Fruit fly (Drosophila melanogaster) whole organism, wandering third instar larva: ENCODE data around the gene CG46311.

Source experiments
- Abd-B ChIP-seq: fragments of >200 bp; optimal IDR thresholded peaks from 2 replicates; lab custom pipeline; 2017; ENCODE audit warnings: missing biosample characterization, missing genetic modification characterization
- CG32264 ChIP-seq: fragments of 200-800 bp; sonication (Bioruptor generic); optimal IDR thresholded peaks from 2 replicates; lab custom pipeline; 2016; ENCODE audit warnings: missing biosample characterization, missing genetic modification characterization
- CG9705 ChIP-seq: fragments of 200-800 bp; sonication (Bioruptor generic); optimal IDR thresholded peaks from 2 replicates; lab custom pipeline; 2018; ENCODE audit warnings: missing biosample characterization, mild to moderate bottlenecking, missing genetic modification characterization
- CrebA ChIP-seq: fragments of 200-800 bp; sonication (Bioruptor generic); optimal IDR thresholded peaks from 2 replicates; lab custom pipeline; 2016; ENCODE audit warnings: missing biosample characterization, mild to moderate bottlenecking, missing genetic modification characterization, borderline replicate concordance
- Dfd ChIP-seq: fragments of >200 bp; optimal IDR thresholded peaks from 2 replicates; lab custom pipeline; 2017; ENCODE audit warnings: missing biosample characterization, missing genetic modification characterization
- Dif ChIP-seq: fragments of 200-275, 200-300 bp; sonication (Bioruptor generic); optimal IDR thresholded peaks from 2 replicates; lab custom pipeline; 2018; ENCODE audit warnings: missing biosample characterization, missing genetic modification characterization; ENCODE audit not compliant: partially characterized antibody
- GATAd ChIP-seq: sonication (Bioruptor generic); optimal IDR thresholded peaks from 2 replicates; lab custom pipeline; 2016; ENCODE audit warnings: missing biosample characterization, missing genetic modification characterization
- HLH106 ChIP-seq: fragments of 200-800 bp; optimal IDR thresholded peaks from 3 replicates; lab custom pipeline; 2019; ENCODE audit warnings: missing biosample characterization, mild to moderate bottlenecking, missing genetic modification characterization, moderate library complexity
- Hnf4 ChIP-seq: fragments of 200-800 bp; sonication (Bioruptor generic); optimal IDR thresholded peaks from 2 replicates; lab custom pipeline; 2016; ENCODE audit warnings: missing biosample characterization, mild to moderate bottlenecking, missing genetic modification characterization
- Hr78 ChIP-seq: fragments of >200 bp; optimal IDR thresholded peaks from 2 replicates; lab custom pipeline; 2017; ENCODE audit warnings: missing biosample characterization, missing genetic modification characterization
- Hr83 ChIP-seq: fragments of 200-300 bp; sonication (Bioruptor generic); optimal IDR thresholded peaks from 2 replicates; lab custom pipeline; 2016; ENCODE audit warnings: missing biosample characterization, mild to moderate bottlenecking, missing genetic modification characterization, moderate library complexity; ENCODE audit not compliant: poor library complexity, severe bottlenecking
- Jra ChIP-seq: sonication (Bioruptor generic); optimal IDR thresholded peaks from 2 replicates; lab custom pipeline; 2016; ENCODE audit warnings: missing biosample characterization, missing genetic modification characterization
- Mio ChIP-seq: sonication (Bioruptor generic); optimal IDR thresholded peaks from 2 replicates; lab custom pipeline; 2016; ENCODE audit warnings: missing biosample characterization, missing genetic modification characterization
- Myc ChIP-seq: fragments of >200 bp; optimal IDR thresholded peaks from 2 replicates; lab custom pipeline; 2017
- N ChIP-seq: fragments of >200 bp; optimal IDR thresholded peaks from 2 replicates; lab custom pipeline; 2018; ENCODE audit warnings: missing biosample characterization, missing external identifiers, missing genetic modification characterization
- OdsH ChIP-seq: fragments of 200-800 bp; sonication (Bioruptor generic); optimal IDR thresholded peaks from 2 replicates; lab custom pipeline; 2016; ENCODE audit warnings: missing biosample characterization, mild to moderate bottlenecking, missing genetic modification characterization
- Rel ChIP-seq, 2 experiments: fragments of 200-800 bp; sonication (Bioruptor generic) in 1 of 2; optimal IDR thresholded peaks; 2 replicates in 1 of 2; 3 replicates in 1 of 2; lab custom pipeline; 2016 to 2019; ENCODE audit warnings: mild to moderate bottlenecking in 2 of 2, missing biosample characterization in 2 of 2, missing genetic modification characterization in 2 of 2, moderate library complexity in 1 of 2
- Sp1 ChIP-seq: fragments of 200-800 bp; sonication (Bioruptor generic); optimal IDR thresholded peaks from 3 replicates; lab custom pipeline; 2019; ENCODE audit warnings: missing biosample characterization, mild to moderate bottlenecking, missing genetic modification characterization, moderate library complexity
- Vsx2 ChIP-seq: fragments of 200-300, 225-300 bp; sonication (Bioruptor generic); optimal IDR thresholded peaks from 2 replicates; lab custom pipeline; 2018; ENCODE audit warnings: missing biosample characterization, missing genetic modification characterization; ENCODE audit not compliant: partially characterized antibody
- br ChIP-seq: fragments of 200-800 bp; sonication (Bioruptor generic); optimal IDR thresholded peaks from 2 replicates; lab custom pipeline; 2016; ENCODE audit warnings: missing biosample characterization, missing genetic modification characterization
- brk ChIP-seq: fragments of 200-800 bp; sonication (Bioruptor generic); optimal IDR thresholded peaks from 2 replicates; lab custom pipeline; 2016; ENCODE audit warnings: missing biosample characterization, mild to moderate bottlenecking, missing genetic modification characterization
- dl ChIP-seq, 2 experiments: fragments of 175-275, 200-275 bp in 1 of 2; fragments of 200-275 bp in 1 of 2; sonication (Bioruptor generic); optimal IDR thresholded peaks; lab custom pipeline; 2018; ENCODE audit warnings: mild to moderate bottlenecking in 2 of 2, missing biosample characterization in 2 of 2, missing genetic modification characterization in 2 of 2, moderate library complexity in 2 of 2; ENCODE audit not compliant: partially characterized antibody in 2 of 2, insufficient read depth in 1 of 2
- dmrt93B ChIP-seq: fragments of 200-800 bp; sonication (Bioruptor generic); optimal IDR thresholded peaks from 2 replicates; lab custom pipeline; 2018; ENCODE audit warnings: missing biosample characterization, mild to moderate bottlenecking, missing genetic modification characterization
- dsf ChIP-seq: sonication (Bioruptor generic); optimal IDR thresholded peaks from 2 replicates; lab custom pipeline; 2016; ENCODE audit warnings: missing biosample characterization, missing genetic modification characterization, borderline replicate concordance
- ey ChIP-seq: fragments of 200-800 bp; sonication (Bioruptor generic); optimal IDR thresholded peaks from 2 replicates; lab custom pipeline; 2016; ENCODE audit warnings: missing biosample characterization, missing genetic modification characterization
- foxo ChIP-seq, 2 experiments: fragments of 200-800 bp; sonication (Bioruptor generic); optimal IDR thresholded peaks; 2 replicates in 1 of 2; 3 replicates in 1 of 2; lab custom pipeline; 2016 to 2017; ENCODE audit warnings: missing biosample characterization in 2 of 2, missing genetic modification characterization in 2 of 2
- fru ChIP-seq: fragments of 200-800 bp; sonication (Bioruptor generic); optimal IDR thresholded peaks from 3 replicates; lab custom pipeline; 2016; ENCODE audit warnings: missing biosample characterization, mild to moderate bottlenecking, missing genetic modification characterization
- h ChIP-seq: fragments of 200-800 bp; sonication (Bioruptor generic); optimal IDR thresholded peaks from 3 replicates; lab custom pipeline; 2016; ENCODE audit warnings: missing biosample characterization, mild to moderate bottlenecking, missing genetic modification characterization
- jim ChIP-seq: fragments of 175-275, 200-325 bp; sonication (Bioruptor generic); optimal IDR thresholded peaks from 2 replicates; lab custom pipeline; 2016; ENCODE audit warnings: missing biosample characterization, mild to moderate bottlenecking, missing genetic modification characterization
- lola ChIP-seq: fragments of >200 bp; optimal IDR thresholded peaks from 2 replicates; lab custom pipeline; 2017; ENCODE audit warnings: missing biosample characterization, missing genetic modification characterization
- pan ChIP-seq: fragments of >200 bp; optimal IDR thresholded peaks from 2 replicates; lab custom pipeline; 2017
- psq ChIP-seq: fragments of 200-800 bp; sonication (Bioruptor generic); optimal IDR thresholded peaks from 3 replicates; lab custom pipeline; 2017; ENCODE audit warnings: missing biosample characterization, mild to moderate bottlenecking, missing genetic modification characterization, moderate library complexity
- rgr ChIP-seq: fragments of 200-800 bp; sonication (Bioruptor generic); optimal IDR thresholded peaks from 3 replicates; lab custom pipeline; 2016; ENCODE audit warnings: missing biosample characterization, mild to moderate bottlenecking, missing genetic modification characterization
- sage ChIP-seq: fragments of 200-800 bp; sonication (Bioruptor generic); optimal IDR thresholded peaks from 2 replicates; lab custom pipeline; 2016; ENCODE audit warnings: missing biosample characterization, mild to moderate bottlenecking, missing genetic modification characterization
- sv ChIP-seq: fragments of 200-800 bp; sonication (Bioruptor generic); optimal IDR thresholded peaks from 3 replicates; lab custom pipeline; 2016; ENCODE audit warnings: missing biosample characterization, missing genetic modification characterization
- tai ChIP-seq: sonication (Bioruptor generic); optimal IDR thresholded peaks from 2 replicates; lab custom pipeline; 2016; ENCODE audit warnings: missing biosample characterization, missing genetic modification characterization
- usp ChIP-seq: fragments of >200 bp; optimal IDR thresholded peaks from 2 replicates; lab custom pipeline; 2017; ENCODE audit warnings: missing biosample characterization, missing genetic modification characterization
- woc ChIP-seq: sonication (Bioruptor generic); optimal IDR thresholded peaks from 2 replicates; lab custom pipeline; 2016; ENCODE audit warnings: missing biosample characterization, mild to moderate bottlenecking, missing genetic modification characterization

CG46311 gene

dm6 chrX:13634254-13634999, 70.8 kb downstream of the CG46311 start:
- TF ChIP-seq Myc (lab: Kevin White, UChicago) (no peak), HLH106 (peak; percentile 65), Sp1 (peak; percentile 38), CrebA (GFP tag; lab: Kevin White, UChicago) (peak; percentile 64), Dif (GFP tag; lab: Kevin White, UChicago) (no peak), CG9705 (GFP tag; lab: Kevin White, UChicago) (peak; percentile 5), h (GFP tag; lab: Kevin White, UChicago) (peak; percentile 82), jim (GFP tag; lab: Kevin White, UChicago) (no peak), usp (GFP tag; lab: Kevin White, UChicago) (no peak), Hnf4 (peak; percentile 65), Hr83 (GFP tag; lab: Kevin White, UChicago) (peak; percentile 65), lola (GFP tag; lab: Kevin White, UChicago) (no peak), sv (GFP tag; lab: Kevin White, UChicago) (peak; percentile 13), br (GFP tag; lab: Kevin White, UChicago) (peak; percentile 71), fru (peak; percentile 82), CG32264 (GFP tag; lab: Kevin White, UChicago) (no peak), tai (GFP tag; lab: Kevin White, UChicago) (peak; percentile 61), foxo (GFP tag; optimal IDR thresholded peaks at IDR 0.05; lab: Kevin White, UChicago) (peak in 1 of 2 experiments; percentile 67), sage (GFP tag; lab: Kevin White, UChicago) (no peak), GATAd (GFP tag; lab: Kevin White, UChicago) (no peak), Rel (GFP tag; optimal IDR thresholded peaks at IDR 0.05; lab: Kevin White, UChicago) (no peak), Rel (tag; optimal IDR thresholded peaks at IDR 0.05; lab: Kevin White, UChicago) (peak; percentile 42), Dfd (GFP tag; lab: Kevin White, UChicago) (no peak), dsf (GFP tag; lab: Kevin White, UChicago) (no peak), ey (GFP tag; lab: Kevin White, UChicago) (peak; percentile 68), psq (GFP tag; lab: Kevin White, UChicago) (peak; percentile 63), brk (GFP tag; lab: Kevin White, UChicago) (peak; percentile 26), dmrt93B (GFP tag; lab: Kevin White, UChicago) (peak; percentile 41), Vsx2 (no peak), dl (GFP tag; optimal IDR thresholded peaks at IDR 0.05; lab: Kevin White, UChicago; ENCODE audit: insufficient read depth in 1 of 2, partially characterized antibody in 2 of 2) (no peak), Jra (GFP tag; lab: Kevin White, UChicago) (peak; percentile 50), Mio (GFP tag; lab: Kevin White, UChicago) (no peak), Abd-B (GFP tag; lab: Kevin White, UChicago) (no peak), OdsH (peak; percentile 77), woc (GFP tag; lab: Kevin White, UChicago) (peak; percentile 80), pan (no peak), N (no peak), rgr (GFP tag; lab: Kevin White, UChicago) (peak; percentile 68), Hr78 (GFP tag; lab: Kevin White, UChicago) (no peak)

dm6 chrX:13635000-13635368, 71.4 kb downstream of the CG46311 start:
- TF ChIP-seq Dif (GFP tag; lab: Kevin White, UChicago) (no peak), Mio (GFP tag; lab: Kevin White, UChicago) (no peak), h (GFP tag; lab: Kevin White, UChicago) (peak; percentile 29), Jra (GFP tag; lab: Kevin White, UChicago) (no peak), OdsH (no peak), usp (GFP tag; lab: Kevin White, UChicago) (no peak), HLH106 (no peak), rgr (GFP tag; lab: Kevin White, UChicago) (no peak)
